Fruit fly (Drosophila melanogaster): Measurements from ENCODE around the gene jp.

Gene jp

dm6 chr2L:9502786-9503443, 63.6 kb downstream of the jp start (continued):
- TF ChIP-seq ERR (GFP tag; optimal IDR thresholded peaks at IDR 0.05) (no peak), CG2202 (tag; optimal IDR thresholded peaks at IDR 0.05) (no peak), psq (GFP tag; optimal IDR thresholded peaks at IDR 0.05) (peak; percentile 28), ase (GFP tag; IDR thresholded peaks at IDR 0.05) (peak; percentile 68; the same call in 1 of the 3 replicates), Six4 (GFP tag; optimal IDR thresholded peaks at IDR 0.05) (no peak), hkb (optimal IDR thresholded peaks at IDR 0.05) (no peak), hkb (GFP tag; IDR thresholded peaks at IDR 0.05) (peak; percentile 92), CG8281 (tag; optimal IDR thresholded peaks at IDR 0.05) (no peak), Elba2 (GFP tag; optimal IDR thresholded peaks at IDR 0.05) (no peak), CG2678 (tag; optimal IDR thresholded peaks at IDR 0.05) (peak; percentile 75), sens-2 (GFP tag; IDR thresholded peaks at IDR 0.05) (peak; percentile 49), sc (optimal IDR thresholded peaks at IDR 0.05) (no peak), sc (GFP tag; optimal IDR thresholded peaks at IDR 0.05) (peak; percentile 51), Blimp-1 (GFP tag; optimal IDR thresholded peaks at IDR 0.05) (peak; percentile 68), Bgb (GFP tag; IDR thresholded peaks at IDR 0.05; ENCODE audit: partially characterized antibody) (0 out of 2 replicates have a peak, but pooled peaks have one; percentile 28), btn (GFP tag; optimal IDR thresholded peaks at IDR 0.05) (no peak), tio (GFP tag; optimal IDR thresholded peaks at IDR 0.05) (peak; percentile 51), Hand (GFP tag; optimal IDR thresholded peaks at IDR 0.05) (no peak), Sox100B (GFP tag; optimal IDR thresholded peaks at IDR 0.05) (peak; percentile 67), CG34224 (GFP tag; IDR thresholded peaks at IDR 0.05; ENCODE audit: partially characterized antibody) (no peak), Hsf (GFP tag; optimal IDR thresholded peaks at IDR 0.05) (peak; percentile 72), ac (GFP tag; optimal IDR thresholded peaks at IDR 0.05) (no peak), CG9932 (GFP tag; IDR thresholded peaks at IDR 0.05) (peak; percentile 56), CG6791 (GFP tag; IDR thresholded peaks at IDR 0.05; ENCODE audit: partially characterized antibody) (no peak), ATbp (GFP tag; optimal IDR thresholded peaks at IDR 0.05) (peak; percentile 75), dan (GFP tag; IDR thresholded peaks at IDR 0.05) (no peak), CG1602 (GFP tag; optimal IDR thresholded peaks at IDR 0.05) (peak; percentile 54), ttk (GFP tag; IDR thresholded peaks at IDR 0.05) (peak; percentile 68), CG12942 (GFP tag; optimal IDR thresholded peaks at IDR 0.05) (peak; percentile 2), fd96Cb (tag; optimal IDR thresholded peaks at IDR 0.05) (peak; percentile 47), CG2116 (GFP tag; optimal IDR thresholded peaks at IDR 0.05) (peak; percentile 10), disco-r (GFP tag; optimal IDR thresholded peaks at IDR 0.05) (no peak), eyg (GFP tag; optimal IDR thresholded peaks at IDR 0.05) (no peak), peb (GFP tag; IDR thresholded peaks at IDR 0.05) (peak; percentile 33; the same call in 1 of the 2 replicates), CG11723 (GFP tag; optimal IDR thresholded peaks at IDR 0.05) (peak; percentile 54), Nf-YB (GFP tag; optimal IDR thresholded peaks at IDR 0.05) (peak; percentile 28), sens (GFP tag) (peak; percentile 94), Atf6 (GFP tag; IDR thresholded peaks at IDR 0.05) (peak; percentile 75), tin (GFP tag; optimal IDR thresholded peaks at IDR 0.05) (peak; percentile 15), CG17612 (GFP tag; IDR thresholded peaks at IDR 0.05) (peak; percentile 46; the same call in 1 of the 2 replicates), CHES-1-like (GFP tag; optimal IDR thresholded peaks at IDR 0.05) (peak; percentile 17), Oaz (GFP tag; IDR thresholded peaks at IDR 0.05) (peak; percentile 67; the same call in 1 of the 2 replicates), Stat92E (GFP tag; optimal IDR thresholded peaks at IDR 0.05) (no peak), CG1024 (GFP tag; IDR thresholded peaks at IDR 0.05) (peak; percentile 71), CG12155 (GFP tag; optimal IDR thresholded peaks at IDR 0.05) (peak; percentile 50), BtbVII (GFP tag; optimal IDR thresholded peaks at IDR 0.05) (peak; percentile 49), fd3F (GFP tag; optimal IDR thresholded peaks at IDR 0.05) (peak; percentile 66), CG4328 (GFP tag; optimal IDR thresholded peaks at IDR 0.05) (no peak), dm (GFP tag; optimal IDR thresholded peaks at IDR 0.05) (no peak), CG42726 (GFP tag; IDR thresholded peaks at IDR 0.05; ENCODE audit: partially characterized antibody) (no peak)

Data from whole organism, embryonic.